Fruit fly (Drosophila melanogaster) whole organism, embryonic: ENCODE measurements around the gene tinc.
A peak's percentile ranks its signal among the peaks of the same experiment; 100 is the strongest.

Experiments used
- Adf1 ChIP-seq: fragments of 200-800 bp; sonication (Bioruptor generic); IDR thresholded peaks from 2 replicates; pipeline ENCODE4 v1.3.6; 2022; ENCODE audit warnings: missing biosample characterization, missing genetic modification characterization
- Atf3 ChIP-seq: fragments of 200-800 bp; sonication (Bioruptor generic); optimal IDR thresholded peaks from 3 replicates; lab custom pipeline; 2016; ENCODE audit warnings: missing biosample characterization, missing genetic modification characterization
- CG12071 ChIP-seq: fragments of 200-800 bp; sonication (Bioruptor generic); optimal IDR thresholded peaks from 3 replicates; lab custom pipeline; 2018; ENCODE audit warnings: missing biosample characterization, mild to moderate bottlenecking, missing genetic modification characterization
- CG12104 ChIP-seq: fragments of 200-800 bp; sonication (Bioruptor generic); optimal IDR thresholded peaks from 3 replicates; lab custom pipeline; 2016; ENCODE audit warnings: missing biosample characterization, missing genetic modification characterization
- CG13123 ChIP-seq: fragments of 200-800 bp; sonication (Bioruptor generic); optimal IDR thresholded peaks from 2 replicates; lab custom pipeline; 2016; ENCODE audit warnings: missing biosample characterization, missing genetic modification characterization
- CG13775 ChIP-seq: fragments of 200-800 bp; sonication (Bioruptor generic); optimal IDR thresholded peaks from 3 replicates; lab custom pipeline; 2017; ENCODE audit warnings: missing biosample characterization, mild to moderate bottlenecking, missing genetic modification characterization
- CG15269 ChIP-seq: fragments of 200-800 bp; sonication (Bioruptor generic); optimal IDR thresholded peaks from 2 replicates; lab custom pipeline; 2018; ENCODE audit warnings: missing biosample characterization, mild to moderate bottlenecking, missing genetic modification characterization, moderate library complexity
- CG1647 ChIP-seq: fragments of 200-800 bp; sonication (Bioruptor generic); optimal IDR thresholded peaks from 3 replicates; lab custom pipeline; 2016; ENCODE audit warnings: missing biosample characterization, missing genetic modification characterization
- CG16813 ChIP-seq: fragments of 200-800 bp; sonication (Bioruptor generic); IDR thresholded peaks from 3 replicates; pipeline ENCODE4 v1.3.6; 2022; ENCODE audit warnings: missing biosample characterization, missing genetic modification characterization; ENCODE audit not compliant: partially characterized antibody
- CG16863 ChIP-seq: fragments of 200-800 bp; sonication (Bioruptor generic); optimal IDR thresholded peaks from 3 replicates; lab custom pipeline; 2016; ENCODE audit warnings: missing biosample characterization, missing genetic modification characterization
- CG2875 ChIP-seq: fragments of 200-800 bp; sonication (Bioruptor generic); optimal IDR thresholded peaks from 2 replicates; lab custom pipeline; 2017; ENCODE audit warnings: missing biosample characterization, mild to moderate bottlenecking, missing genetic modification characterization, missing genetic modification reagents
- CG3163 ChIP-seq: fragments of 200-800 bp; sonication (Bioruptor generic); optimal IDR thresholded peaks from 3 replicates; lab custom pipeline; 2016; ENCODE audit warnings: missing biosample characterization, missing genetic modification characterization
- CG33557 ChIP-seq: fragments of 200-800 bp; sonication (Bioruptor generic); optimal IDR thresholded peaks from 2 replicates; lab custom pipeline; 2019; ENCODE audit warnings: missing biosample characterization, mild to moderate bottlenecking, missing genetic modification characterization, moderate library complexity
- CG3995 ChIP-seq: fragments of 200-800 bp; sonication (Bioruptor generic); optimal IDR thresholded peaks from 3 replicates; lab custom pipeline; 2016; ENCODE audit warnings: missing biosample characterization, missing genetic modification characterization
- CG4424 ChIP-seq: fragments of 200-800 bp; sonication (Bioruptor generic); optimal IDR thresholded peaks from 3 replicates; lab custom pipeline; 2016; ENCODE audit warnings: missing biosample characterization, missing genetic modification characterization
- CG5245 ChIP-seq: fragments of 200-800 bp; sonication (Bioruptor generic); optimal IDR thresholded peaks from 3 replicates; lab custom pipeline; 2016; ENCODE audit warnings: missing biosample characterization, missing genetic modification characterization
- CG5953 ChIP-seq: fragments of 200-800 bp; sonication (Bioruptor generic); IDR thresholded peaks from 2 replicates; pipeline ENCODE4 v1.3.6; 2022; ENCODE audit warnings: missing biosample characterization, missing genetic modification characterization
- CG6765 ChIP-seq: fragments of 200-800 bp; sonication (Bioruptor generic); optimal IDR thresholded peaks from 3 replicates; lab custom pipeline; 2017; ENCODE audit warnings: missing biosample characterization, mild to moderate bottlenecking, missing genetic modification characterization
- CG8089 ChIP-seq: fragments of 200-800 bp; sonication (Bioruptor generic); optimal IDR thresholded peaks from 3 replicates; lab custom pipeline; 2016; ENCODE audit warnings: missing biosample characterization, missing genetic modification characterization
- D19A ChIP-seq: fragments of 200-800 bp; optimal IDR thresholded peaks from 3 replicates; lab custom pipeline; 2019; ENCODE audit warnings: missing biosample characterization, mild to moderate bottlenecking, missing genetic modification characterization, moderate library complexity
- Deaf1 ChIP-seq: fragments of 200-800 bp; optimal IDR thresholded peaks from 3 replicates; lab custom pipeline; 2019; ENCODE audit warnings: missing biosample characterization, mild to moderate bottlenecking, missing genetic modification characterization, moderate library complexity
- Ets65A ChIP-seq: fragments of 200-800 bp; sonication (Bioruptor generic); peaks from one replicate; lab custom pipeline; 2016; ENCODE audit warnings: missing biosample characterization, missing genetic modification characterization
- Ets97D ChIP-seq: fragments of 200-800 bp; sonication (Bioruptor generic); optimal IDR thresholded peaks from 3 replicates; lab custom pipeline; 2016; ENCODE audit warnings: missing biosample characterization, missing genetic modification characterization
- HLH3B ChIP-seq: fragments of 200-800 bp; sonication (Bioruptor generic); IDR thresholded peaks from 2 replicates; pipeline ENCODE4 v1.3.6; 2022; ENCODE audit warnings: missing biosample characterization, missing genetic modification characterization
- HLHmδ ChIP-seq: fragments of 200-800 bp; sonication (Bioruptor generic); optimal IDR thresholded peaks from 2 replicates; lab custom pipeline; 2018; ENCODE audit warnings: missing biosample characterization, mild to moderate bottlenecking, missing genetic modification characterization, moderate library complexity
- Hmr ChIP-seq: fragments of 200-800 bp; sonication (Bioruptor generic); optimal IDR thresholded peaks from 3 replicates; lab custom pipeline; 2017; ENCODE audit warnings: mild to moderate bottlenecking, missing biosample characterization, missing genetic modification reagents, missing genetic modification characterization
- Hr39 ChIP-seq: fragments of >200 bp; optimal IDR thresholded peaks from 2 replicates; lab custom pipeline; 2017
- Meics ChIP-seq: fragments of 200-800 bp; sonication (Bioruptor generic); optimal IDR thresholded peaks from 2 replicates; lab custom pipeline; 2017; ENCODE audit warnings: missing biosample characterization, mild to moderate bottlenecking, missing genetic modification characterization
- Opbp ChIP-seq: fragments of 200-800 bp; sonication (Bioruptor generic); IDR thresholded peaks from 3 replicates; pipeline ENCODE4 v1.3.6; 2022; ENCODE audit warnings: missing biosample characterization, missing genetic modification characterization; ENCODE audit not compliant: partially characterized antibody
- Ravus ChIP-seq: fragments of 200-800 bp; sonication (Bioruptor generic); IDR thresholded peaks from 2 replicates; pipeline ENCODE4 v1.3.6; 2022; ENCODE audit warnings: missing biosample characterization, missing genetic modification characterization
- Trl ChIP-seq, 3 experiments: fragments of >200 bp in 2 of 3; fragments of 200-800 bp in 1 of 3; sonication (Bioruptor generic) in 1 of 3; optimal IDR thresholded peaks; 2 replicates in 1 of 3; 3 replicates in 2 of 3; lab custom pipeline; 2016 to 2017; ENCODE audit warnings: missing biosample characterization in 1 of 3, missing genetic modification characterization in 1 of 3
- aop ChIP-seq: fragments of 200-800 bp; sonication (Bioruptor generic); IDR thresholded peaks from 2 replicates; pipeline ENCODE4 v1.3.6; 2022; ENCODE audit warnings: missing biosample characterization, missing genetic modification characterization
- chinmo ChIP-seq: fragments of 200-800 bp; sonication (Bioruptor generic); IDR thresholded peaks from 4 replicates; pipeline ENCODE4 v1.3.6; 2022; ENCODE audit warnings: missing biosample characterization, missing genetic modification characterization; ENCODE audit not compliant: partially characterized antibody
- dpn ChIP-seq, 2 experiments: fragments of 200-800 bp; sonication (Bioruptor generic); optimal IDR thresholded peaks; 3 replicates each; lab custom pipeline; 2016; ENCODE audit warnings: missing biosample characterization in 2 of 2, missing genetic modification characterization in 2 of 2
- dysf ChIP-seq: fragments of 200-800 bp; sonication (Bioruptor generic); IDR thresholded peaks from 3 replicates; pipeline ENCODE4 v1.3.6; 2022; ENCODE audit warnings: missing biosample characterization, missing genetic modification characterization
- ftz-f1 ChIP-seq: fragments of 200-800 bp; sonication (Bioruptor generic); optimal IDR thresholded peaks from 2 replicates; lab custom pipeline; 2016; ENCODE audit warnings: missing biosample characterization, missing genetic modification characterization
- gcm ChIP-seq: fragments of 200-800 bp; sonication (Bioruptor generic); optimal IDR thresholded peaks from 2 replicates; lab custom pipeline; 2019; ENCODE audit warnings: missing biosample characterization, mild to moderate bottlenecking, missing genetic modification characterization, moderate library complexity
- hth ChIP-seq: fragments of >200 bp; optimal IDR thresholded peaks from 2 replicates; lab custom pipeline; 2017; ENCODE audit warnings: inconsistent platforms
- klu ChIP-seq: fragments of 200-800 bp; sonication (Bioruptor generic); IDR thresholded peaks from 2 replicates; pipeline ENCODE4 v1.3.6; 2022; ENCODE audit warnings: missing biosample characterization, missing genetic modification characterization
- pros ChIP-seq: fragments of 200-800 bp; sonication (Bioruptor generic); optimal IDR thresholded peaks from 3 replicates; lab custom pipeline; 2019; ENCODE audit warnings: missing biosample characterization, mild to moderate bottlenecking, missing genetic modification characterization, moderate library complexity
- ranshi ChIP-seq: fragments of 200-800 bp; sonication (Bioruptor generic); IDR thresholded peaks from 2 replicates; pipeline ENCODE4 v1.3.6; 2022; ENCODE audit warnings: missing biosample characterization, missing genetic modification characterization
- shn ChIP-seq: fragments of 200-800 bp; sonication (Bioruptor generic); optimal IDR thresholded peaks from 3 replicates; lab custom pipeline; 2016; ENCODE audit warnings: missing biosample characterization, missing genetic modification characterization
- sim ChIP-seq: fragments of 200-800 bp; sonication (Bioruptor generic); IDR thresholded peaks from 2 replicates; pipeline ENCODE4 v1.3.6; 2022; ENCODE audit warnings: missing biosample characterization, missing genetic modification characterization
- sima ChIP-seq: fragments of 200-800 bp; sonication (Bioruptor generic); optimal IDR thresholded peaks from 2 replicates; lab custom pipeline; 2016; ENCODE audit warnings: missing biosample characterization, missing genetic modification characterization
- sqz ChIP-seq: fragments of 200-800 bp; sonication (Bioruptor generic); optimal IDR thresholded peaks from 3 replicates; lab custom pipeline; 2018; ENCODE audit warnings: missing biosample characterization, mild to moderate bottlenecking, missing genetic modification characterization
- tap ChIP-seq: fragments of 200-800 bp; optimal IDR thresholded peaks from 3 replicates; lab custom pipeline; 2019; ENCODE audit warnings: missing biosample characterization, mild to moderate bottlenecking, missing genetic modification characterization, moderate library complexity
- tgo ChIP-seq: fragments of 200-800 bp; sonication (Bioruptor generic); IDR thresholded peaks from 3 replicates; pipeline ENCODE4 v1.3.6; 2022; ENCODE audit warnings: missing biosample characterization, missing genetic modification characterization
- toy ChIP-seq: fragments of 200-800 bp; sonication (Bioruptor generic); IDR thresholded peaks from 2 replicates; pipeline ENCODE4 v1.3.6; 2022; ENCODE audit warnings: missing biosample characterization, missing genetic modification characterization
- usp ChIP-seq: fragments of >200 bp; optimal IDR thresholded peaks from 2 replicates; lab custom pipeline; 2017; ENCODE audit warnings: missing biosample characterization, missing genetic modification characterization
- yki ChIP-seq: fragments of >200 bp; optimal IDR thresholded peaks from 3 replicates; lab custom pipeline; 2018

Gene tinc

DNA sequence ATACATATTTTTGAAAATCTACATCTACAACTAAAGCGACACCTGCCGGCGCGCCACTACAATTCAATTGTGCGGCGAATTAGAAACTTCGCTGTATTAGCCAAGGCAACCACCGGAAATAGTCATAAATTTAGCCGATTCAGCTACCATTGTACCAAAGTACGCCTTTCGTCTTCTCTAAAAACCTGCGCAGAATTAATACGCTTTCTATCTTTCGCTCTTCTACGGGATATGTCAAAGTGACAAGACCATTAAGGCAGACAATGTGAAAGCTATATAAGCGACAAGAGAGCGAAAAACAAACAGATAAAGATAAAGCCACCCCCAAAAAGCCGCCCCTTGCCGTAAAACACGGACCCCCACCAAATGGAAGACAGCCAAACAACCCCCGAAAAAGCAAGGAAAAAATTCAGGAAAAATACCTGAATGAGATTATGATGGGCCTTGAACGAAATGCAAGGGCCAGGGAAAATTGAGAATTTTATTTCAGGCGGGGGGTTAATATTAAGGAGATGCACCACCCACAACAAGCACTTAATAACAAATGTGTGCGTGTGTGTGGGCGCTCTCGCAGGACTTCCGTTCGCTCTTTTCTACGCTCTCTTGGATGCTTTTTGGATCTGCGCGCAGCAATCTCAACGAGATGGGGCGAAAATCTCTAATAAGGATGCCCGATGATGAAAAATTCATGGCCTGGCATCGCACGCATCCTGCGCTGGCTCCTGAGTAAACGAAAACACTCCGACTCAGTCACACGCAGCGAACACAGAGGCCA is 108.0 kb downstream of the tinc start, which contains the start of gene cpo (continued):
- TF ChIP-seq D19A (tag; lab: Kevin White, UChicago) (peak; percentile 68), toy (GFP tag; lab: Robert Waterston, UW) (peak; percentile 81), ftz-f1 (GFP tag; lab: Kevin White, UChicago) (peak; percentile 42), CG13775 (peak; percentile 92), shn (peak; percentile 88), CG33557 (GFP tag; lab: Kevin White, UChicago) (peak; percentile 85), CG15269 (tag; lab: Kevin White, UChicago) (peak; percentile 82), usp (GFP tag; lab: Kevin White, UChicago) (no peak), CG16813 (no peak), CG13123 (GFP tag; lab: Kevin White, UChicago) (peak; percentile 61), Opbp (peak; percentile 49; the same call in 2 of the 3 replicates), tap (tag; lab: Kevin White, UChicago) (peak; percentile 52), Deaf1 (peak; percentile 34), CG3995 (GFP tag; lab: Kevin White, UChicago) (peak; percentile 42), sima (GFP tag; lab: Kevin White, UChicago) (peak; percentile 85), CG6765 (peak; percentile 96), Ets97D (GFP tag; lab: Kevin White, UChicago) (peak; percentile 99), dysf (GFP tag; lab: Robert Waterston, UW) (peak; percentile 83), CG12071 (GFP tag; lab: Kevin White, UChicago) (peak; percentile 96), hth (no peak), aop (no peak; the same call in 1 of the 2 replicates), Meics (GFP tag; lab: Kevin White, UChicago) (peak; percentile 96)

DNA sequence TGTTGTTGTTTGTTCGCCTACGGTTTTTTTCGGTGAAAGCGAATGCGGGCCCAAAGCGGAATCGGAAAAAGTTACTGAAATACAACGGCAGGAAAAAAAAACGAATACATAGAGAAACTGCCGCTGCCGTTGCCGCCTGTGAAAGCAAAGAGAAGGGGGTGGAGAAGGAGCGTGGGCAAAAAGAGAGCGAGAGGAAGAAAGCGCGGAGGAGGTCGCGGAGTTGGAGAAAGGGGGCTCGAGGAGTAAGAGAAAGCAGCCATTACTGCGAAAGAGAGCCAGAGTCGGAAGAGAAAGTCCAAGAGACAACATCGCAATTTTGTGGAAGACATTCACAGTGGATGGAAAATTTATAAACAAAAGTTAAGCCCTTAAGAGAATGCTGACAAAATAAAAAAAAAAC is 108.9 kb downstream of the tinc start:
- TF ChIP-seq Atf3 (GFP tag; lab: Kevin White, UChicago) (no peak), Hr39 (lab: Kevin White, UChicago) (no peak), CG5953 (GFP tag; lab: Robert Waterston, UW) (no peak), CG16813 (no peak), CG1647 (GFP tag; lab: Kevin White, UChicago) (no peak), Deaf1 (peak; percentile 41), Ets65A (GFP tag; lab: Kevin White, UChicago) (peak; percentile 80), CG12104 (GFP tag; lab: Kevin White, UChicago) (no peak), CG16863 (no peak), chinmo (0 out of 4 replicates have a peak, but pooled peaks have one; percentile 16), Trl (optimal IDR thresholded peaks at IDR 0.05; lab: Kevin White, UChicago) (peak; percentile 73 to 77), Trl (GFP tag; optimal IDR thresholded peaks at IDR 0.05; lab: Kevin White, UChicago) (no peak), ranshi (GFP tag; lab: Robert Waterston, UW) (no peak), CG2875 (GFP tag; lab: Kevin White, UChicago) (no peak), klu (no peak), tgo (GFP tag; lab: Robert Waterston, UW) (no peak), Adf1 (peak; percentile 42; the same call in 1 of the 2 replicates), sim (GFP tag; lab: Robert Waterston, UW) (no peak), Hmr (GFP tag; lab: Kevin White, UChicago) (no peak), HLH3B (no peak), CG5245 (no peak), usp (GFP tag; lab: Kevin White, UChicago) (no peak), pros (GFP tag; lab: Kevin White, UChicago) (peak; percentile 31), Ravus (no peak), CG8089 (no peak), HLHmδ (GFP tag; lab: Kevin White, UChicago) (no peak), sqz (peak; percentile 10), gcm (GFP tag; lab: Kevin White, UChicago) (peak; percentile 50), CG4424 (GFP tag; lab: Kevin White, UChicago) (no peak), dpn (GFP tag; optimal IDR thresholded peaks at IDR 0.05; lab: Kevin White, UChicago) (no peak), yki (peak; percentile 60), aop (no peak), CG3163 (GFP tag; lab: Kevin White, UChicago) (peak; percentile 95)
